Worm (Caenorhabditis elegans): Measurements from ENCODE around the gene C17G10.7.
A peak's percentile ranks its signal among the peaks of the same experiment; 100 is the strongest.

Gene C17G10.7

DNA sequence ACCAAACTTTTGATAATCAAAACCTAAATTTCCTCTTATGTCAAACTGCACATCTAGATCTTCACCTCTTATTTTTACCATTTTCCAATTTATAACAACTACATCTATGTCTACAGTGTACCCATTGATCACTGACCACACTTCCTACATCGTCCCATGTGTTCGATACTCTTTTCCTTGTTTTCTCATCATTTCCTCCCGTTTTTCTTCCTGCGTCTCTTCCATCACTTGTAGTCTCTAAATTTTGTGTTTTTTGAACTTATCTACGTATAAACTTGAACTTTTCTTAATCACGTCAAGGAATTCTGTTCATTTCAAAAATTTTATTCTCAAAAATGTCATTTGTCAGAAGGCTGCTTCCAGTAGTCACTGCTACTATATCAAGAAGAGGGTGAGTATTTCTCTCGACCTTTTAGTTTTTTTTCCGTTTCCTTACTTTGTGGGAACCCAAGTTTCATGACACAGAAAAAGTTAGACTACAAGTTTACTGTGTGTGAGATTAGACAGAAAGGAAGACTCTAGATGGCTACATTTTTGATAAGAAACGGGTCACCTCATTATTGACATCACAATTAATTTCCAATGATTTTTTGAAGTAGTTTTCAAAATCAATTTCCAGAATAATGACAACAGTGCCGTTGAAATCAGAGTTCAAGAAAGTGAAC, 35.4 kb downstream of the C17G10.7 start (continued):
- TF ChIP-seq snu-23 (GFP tag; optimal IDR thresholded peaks at IDR 0.05) (peak; percentile 81), efl-3 (GFP tag; optimal IDR thresholded peaks at IDR 0.05) (no peak), nhr-28 (tag; optimal IDR thresholded peaks at IDR 0.05) (no peak), grh-1 (GFP tag; IDR thresholded peaks at IDR 0.05) (peak; percentile 34; the same call in 1 of the 2 replicates), nhr-71 (tag; optimal IDR thresholded peaks at IDR 0.05) (peak; percentile 88), ztf-4 (tag; optimal IDR thresholded peaks at IDR 0.05) (peak; percentile 58), nhr-20 (tag; optimal IDR thresholded peaks at IDR 0.05) (peak; percentile 82)

DNA sequence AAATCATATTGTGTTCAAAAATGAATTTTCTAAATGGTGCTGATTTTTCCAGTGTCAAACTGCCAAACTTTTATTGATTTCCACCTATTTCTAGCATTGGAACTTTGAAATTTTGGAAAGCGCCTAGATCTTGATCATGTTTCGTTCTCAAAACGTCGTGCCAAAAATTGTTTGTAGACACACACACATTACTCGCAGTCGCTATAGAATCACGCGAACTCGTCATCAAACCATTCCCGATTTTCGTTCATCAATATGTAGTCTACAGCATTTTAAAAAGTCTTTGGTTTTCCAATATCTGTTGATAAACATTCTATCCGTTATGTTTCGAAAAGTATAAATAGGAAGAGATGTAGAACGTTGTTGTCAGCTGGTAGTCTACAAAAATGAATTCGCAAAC, 37.4 kb downstream of the C17G10.7 start, which contains the start of the genes C17C3.1 and C17C3.15:
Gene C17C3.1 (plus strand): TSS at position 301 of the 400 bp plus-strand sequence.
Gene C17C3.15 (plus strand): TSS at position 383 of the 400 bp plus-strand sequence.
- TF ChIP-seq nhr-71 (tag; optimal IDR thresholded peaks at IDR 0.05) = peak; percentile 9
- peak; percentile 11 for TF ChIP-seq lin-14 (GFP tag; optimal IDR thresholded peaks at IDR 0.05)
- TF ChIP-seq nhr-84 (tag; optimal IDR thresholded peaks at IDR 0.05) = no peak
- TF ChIP-seq nhr-85 (tag) = peak; percentile 78

ce11 chrII:5565082-5565623, 42.5 kb downstream of the C17G10.7 start:
- TF ChIP-seq nhr-237 (tag; optimal IDR thresholded peaks at IDR 0.05) = no peak
- TF ChIP-seq zag-1 (tag; optimal IDR thresholded peaks at IDR 0.05) = no peak
- TF ChIP-seq aha-1 (tag; optimal IDR thresholded peaks at IDR 0.05) = no peak
- no peak for TF ChIP-seq zip-4 (GFP tag; optimal IDR thresholded peaks at IDR 0.05)
- no peak for TF ChIP-seq pqm-1 (tag; optimal IDR thresholded peaks at IDR 0.05)
- no peak for TF ChIP-seq hlh-4 (tag; optimal IDR thresholded peaks at IDR 0.05)
- no peak for TF ChIP-seq pax-3 (tag; optimal IDR thresholded peaks at IDR 0.05)
- no peak for TF ChIP-seq hlh-17 (GFP tag; optimal IDR thresholded peaks at IDR 0.05; ENCODE audit: borderline replicate concordance)
- no peak for TF ChIP-seq mab-9 (GFP tag; IDR thresholded peaks at IDR 0.05)
- no peak for TF ChIP-seq ceh-63 (GFP tag; optimal IDR thresholded peaks at IDR 0.05)

ce11 chrII:5561392-5561791, 46.3 kb downstream of the C17G10.7 start, which contains the start of gene C17C3.3:
Gene C17C3.3 (plus strand): TSS chrII:5561737.
- no peak for TF ChIP-seq skn-1 (tag; optimal IDR thresholded peaks at IDR 0.05)
- no peak for TF ChIP-seq nhr-77 (tag; optimal IDR thresholded peaks at IDR 0.05)
- TF ChIP-seq elt-2 (tag; optimal IDR thresholded peaks at IDR 0.05) = peak; percentile 92

DNA sequence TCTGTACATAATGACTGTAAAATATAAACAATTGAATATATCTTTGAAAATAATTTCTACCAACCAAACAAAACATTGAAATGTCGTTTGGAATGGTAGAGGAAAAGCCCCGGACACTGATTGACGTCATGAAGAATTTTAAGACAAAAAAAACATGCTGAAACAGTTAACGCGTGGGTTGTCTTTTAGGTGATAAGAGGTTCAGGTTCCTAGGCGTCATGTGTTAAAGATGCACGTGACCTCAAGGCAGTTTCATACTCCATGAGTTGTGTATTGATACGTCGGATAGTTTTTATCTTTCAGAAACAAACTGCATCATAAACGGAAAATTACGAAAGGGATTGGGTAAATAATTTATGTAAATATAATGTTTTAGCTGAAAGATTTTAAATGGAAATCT, 50.5 kb downstream of the C17G10.7 start:
- TF ChIP-seq lin-35 (GFP tag; optimal IDR thresholded peaks at IDR 0.05) (peak in 1 of 2 experiments; percentile 57), nhr-71 (tag; optimal IDR thresholded peaks at IDR 0.05) (peak; percentile 59), mdl-1 (tag; optimal IDR thresholded peaks at IDR 0.05) (peak in 1 of 2 experiments; percentile 22), nhr-76 (tag; optimal IDR thresholded peaks at IDR 0.05) (no peak), nhr-20 (tag; optimal IDR thresholded peaks at IDR 0.05) (peak; percentile 21), elt-2 (tag; optimal IDR thresholded peaks at IDR 0.05) (peak; percentile 99)
